Worm (Caenorhabditis elegans) whole organism, young adult: Measurements from ENCODE around the gene npr-2.

Experiments
- Y67H2A.10 ChIP-seq: fragments of 200-800 bp; sonication (Bioruptor generic); conservative IDR thresholded peaks from 2 replicates; pipeline ENCODE4 v1.3.6; 2022; ENCODE audit warnings: missing genetic modification reagents, missing genetic modification characterization, missing compliant biosample characterization
- die-1 ChIP-seq: sonication (generic microtip); optimal IDR thresholded peaks from 2 replicates; lab custom pipeline; 2016; ENCODE audit warnings: missing genotype, mild to moderate bottlenecking, missing genetic modification characterization, missing compliant biosample characterization
- dpl-1 ChIP-seq: fragments of 150-350 bp; optimal IDR thresholded peaks from 2 replicates; lab custom pipeline; 2014; ENCODE audit warnings: missing biosample characterization, missing genetic modification reagents, missing genetic modification characterization
- lin-26 ChIP-seq: fragments of 200-800 bp; sonication (Bioruptor generic); IDR thresholded peaks from 2 replicates; pipeline ENCODE4 v1.3.6; 2022; ENCODE audit warnings: missing genetic modification reagents, missing genetic modification characterization, missing compliant biosample characterization
- nhr-179 ChIP-seq: sonication (generic microtip); optimal IDR thresholded peaks from 2 replicates; lab custom pipeline; 2016; ENCODE audit warnings: mild to moderate bottlenecking, missing genetic modification characterization, missing compliant biosample characterization
- rpc-1 ChIP-seq, 2 experiments: fragments of 150-350 bp in 1 of 2; sonication (generic microtip) in 1 of 2; optimal IDR thresholded peaks; 2 replicates each; lab custom pipeline; 2014 to 2018; ENCODE audit warnings: missing biosample characterization in 1 of 2, missing genetic modification characterization in 1 of 2, missing genetic modification reagents in 1 of 2, missing genotype in 1 of 2
- sea-2 ChIP-seq: fragments of 200-800 bp; sonication (Bioruptor generic); IDR thresholded peaks from 2 replicates; pipeline ENCODE4 v1.3.6; 2022; ENCODE audit warnings: missing genetic modification characterization, missing compliant biosample characterization
- zim-3 ChIP-seq: sonication (generic microtip); optimal IDR thresholded peaks from 2 replicates; lab custom pipeline; 2017; ENCODE audit warnings: mild to moderate bottlenecking, missing genetic modification characterization, moderate library complexity, missing compliant biosample characterization

DNA sequence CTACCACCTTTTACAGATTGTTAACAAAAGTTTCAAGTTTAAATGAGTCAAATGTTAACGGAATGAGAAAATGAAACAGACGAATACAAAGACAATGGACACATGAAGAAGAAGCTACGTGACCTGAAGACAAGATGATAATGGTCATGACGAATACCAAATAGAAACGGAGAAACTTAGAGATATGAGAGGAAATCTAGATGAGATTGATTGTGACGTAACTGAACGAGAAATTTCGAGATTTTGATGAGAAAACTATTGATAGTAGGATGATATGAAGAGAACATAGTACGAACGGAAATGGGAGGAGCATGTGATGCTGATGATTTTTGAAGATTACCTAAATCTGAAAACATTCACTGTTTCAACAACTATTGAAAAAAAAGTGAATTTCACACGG is 44.8 kb downstream of the npr-2 start:
- TF ChIP-seq rpc-1 (optimal IDR thresholded peaks at IDR 0.05; lab: Kevin White, UChicago) (no peak), rpc-1 (tag; optimal IDR thresholded peaks at IDR 0.05; lab: Kevin White, UChicago) (no peak), dpl-1 (GFP tag; lab: Kevin White, UChicago) (no peak), sea-2 (no peak), nhr-179 (tag; lab: Kevin White, UChicago) (no peak), zim-3 (tag; lab: Kevin White, UChicago) (no peak), lin-26 (no peak), Y67H2A.10 (GFP tag; lab: Robert Waterston, UW) (no peak), die-1 (tag; lab: Kevin White, UChicago) (no peak)
